Fruit fly (Drosophila melanogaster) whole organism, embryonic: ENCODE data around the gene Ptpmeg2.

ENCODE experiments used
- CG10654 ChIP-seq: fragments of 200-800 bp; sonication (Bioruptor generic); optimal IDR thresholded peaks from 2 replicates; lab custom pipeline; 2016; ENCODE audit warnings: missing biosample characterization, missing genetic modification characterization
- CG13287 ChIP-seq: fragments of 200-800 bp; sonication (Bioruptor generic); IDR thresholded peaks from 2 replicates; pipeline ENCODE4 v1.3.6; 2022; ENCODE audit warnings: missing biosample characterization, missing genetic modification characterization; ENCODE audit not compliant: partially characterized antibody
- CG15479 ChIP-seq: fragments of 200-800 bp; sonication (Bioruptor generic); optimal IDR thresholded peaks from 3 replicates; lab custom pipeline; 2019; ENCODE audit warnings: missing biosample characterization, mild to moderate bottlenecking, missing genetic modification characterization, moderate library complexity
- CG1602 ChIP-seq: fragments of 200-800 bp; sonication (Bioruptor generic); optimal IDR thresholded peaks from 3 replicates; lab custom pipeline; 2016; ENCODE audit warnings: missing biosample characterization, missing genetic modification characterization
- CG16863 ChIP-seq: fragments of 200-800 bp; sonication (Bioruptor generic); optimal IDR thresholded peaks from 3 replicates; lab custom pipeline; 2016; ENCODE audit warnings: missing biosample characterization, missing genetic modification characterization
- CG18599 ChIP-seq: fragments of 200-800 bp; sonication (Bioruptor generic); optimal IDR thresholded peaks from 3 replicates; lab custom pipeline; 2017; ENCODE audit warnings: missing biosample characterization, missing genetic modification characterization, mild to moderate bottlenecking, moderate library complexity, missing genetic modification reagents
- CG18764 ChIP-seq: fragments of 200-800 bp; sonication (Bioruptor generic); optimal IDR thresholded peaks from 3 replicates; lab custom pipeline; 2016; ENCODE audit warnings: missing biosample characterization, missing genetic modification characterization
- CG2889 ChIP-seq: fragments of 200-800 bp; sonication (Bioruptor generic); IDR thresholded peaks from 3 replicates; pipeline ENCODE4 v1.3.6; 2022; ENCODE audit warnings: missing biosample characterization, missing genetic modification characterization
- CG30020 ChIP-seq: fragments of 200-800 bp; optimal IDR thresholded peaks from 2 replicates; lab custom pipeline; 2019; ENCODE audit warnings: missing biosample characterization, mild to moderate bottlenecking, missing genetic modification characterization, moderate library complexity
- CG32772 ChIP-seq: fragments of 200-800 bp; sonication (Bioruptor generic); IDR thresholded peaks from 2 replicates; pipeline ENCODE4 v1.3.6; 2022; ENCODE audit warnings: missing biosample characterization, missing genetic modification characterization
- CG3281 ChIP-seq: fragments of 200-800 bp; sonication (Bioruptor generic); optimal IDR thresholded peaks from 3 replicates; lab custom pipeline; 2017; ENCODE audit warnings: missing biosample characterization, mild to moderate bottlenecking, missing genetic modification characterization
- CG34376 ChIP-seq: fragments of 200-800 bp; sonication (Bioruptor generic); optimal IDR thresholded peaks from 2 replicates; lab custom pipeline; 2018; ENCODE audit warnings: missing biosample characterization, mild to moderate bottlenecking, missing genetic modification characterization
- CG3847 ChIP-seq: fragments of 200-800 bp; sonication (Bioruptor generic); IDR thresholded peaks from 2 replicates; pipeline ENCODE4 v1.3.6; 2022; ENCODE audit warnings: missing biosample characterization, missing genetic modification characterization
- CG43689 ChIP-seq: fragments of 200-800 bp; sonication (Bioruptor generic); IDR thresholded peaks from 2 replicates; pipeline ENCODE4 v1.3.6; 2022; ENCODE audit warnings: missing biosample characterization, missing genetic modification characterization
- CG4854 ChIP-seq: fragments of 200-800 bp; sonication (Bioruptor generic); optimal IDR thresholded peaks from 2 replicates; lab custom pipeline; 2016; ENCODE audit warnings: missing biosample characterization, missing genetic modification characterization, inconsistent platforms
- CG8290 ChIP-seq, 3 experiments: fragments of 200-800 bp; sonication (Bioruptor generic); optimal IDR thresholded peaks; 2 replicates each; lab custom pipeline; 2016 to 2019; ENCODE audit warnings: missing biosample characterization in 3 of 3, missing genetic modification characterization in 3 of 3, mild to moderate bottlenecking in 2 of 3, moderate library complexity in 1 of 3
- CHES-1-like ChIP-seq: fragments of 200-800 bp; sonication (Bioruptor generic); optimal IDR thresholded peaks from 2 replicates; lab custom pipeline; 2016; ENCODE audit warnings: missing biosample characterization, missing genetic modification characterization
- Dfd ChIP-seq, 2 experiments: fragments of >200 bp; optimal IDR thresholded peaks; 2 replicates each; lab custom pipeline; 2017; ENCODE audit warnings: missing biosample characterization in 2 of 2, missing genetic modification characterization in 2 of 2
- Dll ChIP-seq: fragments of 200-800 bp; sonication (Bioruptor generic); IDR thresholded peaks from 4 replicates; pipeline ENCODE4 v1.3.6; 2022; ENCODE audit warnings: missing biosample characterization, missing genetic modification characterization; ENCODE audit not compliant: partially characterized antibody
- E2f1 ChIP-seq: fragments of 200-800 bp; sonication (Bioruptor generic); IDR thresholded peaks from 2 replicates; pipeline ENCODE4 v1.3.6; 2022; ENCODE audit warnings: missing biosample characterization, missing genetic modification characterization
- Fer2 ChIP-seq: fragments of 200-800 bp; sonication (Bioruptor generic); optimal IDR thresholded peaks from 2 replicates; lab custom pipeline; 2018; ENCODE audit warnings: missing biosample characterization, mild to moderate bottlenecking, missing genetic modification characterization, moderate library complexity
- H2.0 ChIP-seq: fragments of 200-800 bp; sonication (Bioruptor generic); IDR thresholded peaks from 2 replicates; pipeline ENCODE4 v1.3.6; 2022; ENCODE audit warnings: missing biosample characterization, missing genetic modification characterization
- Hr3 ChIP-seq: fragments of 200-800 bp; sonication (Bioruptor generic); optimal IDR thresholded peaks from 3 replicates; lab custom pipeline; 2016; ENCODE audit warnings: missing biosample characterization, missing genetic modification characterization
- Meics ChIP-seq: fragments of 200-800 bp; sonication (Bioruptor generic); optimal IDR thresholded peaks from 2 replicates; lab custom pipeline; 2017; ENCODE audit warnings: missing biosample characterization, mild to moderate bottlenecking, missing genetic modification characterization
- Neu2 ChIP-seq: fragments of 200-800 bp; sonication (Bioruptor generic); optimal IDR thresholded peaks from 3 replicates; lab custom pipeline; 2016; ENCODE audit warnings: missing biosample characterization, missing genetic modification characterization, borderline replicate concordance
- al ChIP-seq: fragments of 200-800 bp; sonication (Bioruptor generic); IDR thresholded peaks from 2 replicates; pipeline ENCODE4 v1.3.6; 2022; ENCODE audit warnings: missing biosample characterization, missing genetic modification characterization
- br ChIP-seq: fragments of >200 bp; optimal IDR thresholded peaks from 2 replicates; lab custom pipeline; 2017
- croc ChIP-seq: fragments of 200-800 bp; sonication (Bioruptor generic); conservative IDR thresholded peaks from 3 replicates; pipeline ENCODE4 v1.3.6; 2022; ENCODE audit warnings: missing biosample characterization, missing genetic modification characterization
- cwo ChIP-seq: fragments of 200-800 bp; sonication (Bioruptor generic); optimal IDR thresholded peaks from 3 replicates; lab custom pipeline; 2017; ENCODE audit warnings: missing biosample characterization, missing genetic modification characterization, mild to moderate bottlenecking, moderate library complexity, missing genetic modification reagents
- esg ChIP-seq: fragments of 200-800 bp; sonication (Bioruptor generic); conservative IDR thresholded peaks from 2 replicates; pipeline ENCODE4 v1.3.6; 2022; ENCODE audit warnings: missing biosample characterization, missing genetic modification characterization
- ewg ChIP-seq: fragments of 200-800 bp; sonication (Bioruptor generic); optimal IDR thresholded peaks from 3 replicates; lab custom pipeline; 2017; ENCODE audit warnings: mild to moderate bottlenecking, missing biosample characterization, missing genetic modification reagents, missing genetic modification characterization
- grau ChIP-seq: fragments of 200-800 bp; optimal IDR thresholded peaks from 3 replicates; lab custom pipeline; 2019; ENCODE audit warnings: missing biosample characterization, mild to moderate bottlenecking, missing genetic modification characterization, moderate library complexity
- gsb-n ChIP-seq: fragments of 200-800 bp; sonication (Bioruptor generic); optimal IDR thresholded peaks from 3 replicates; lab custom pipeline; 2018; ENCODE audit warnings: missing biosample characterization, mild to moderate bottlenecking, missing genetic modification characterization
- hb ChIP-seq: fragments of 200-800 bp; sonication (Bioruptor generic); IDR thresholded peaks from 3 replicates; pipeline ENCODE4 v1.3.6; 2022; ENCODE audit warnings: missing biosample characterization, missing genetic modification characterization; ENCODE audit not compliant: partially characterized antibody
- hbn ChIP-seq: fragments of 200-800 bp; sonication (Bioruptor generic); IDR thresholded peaks from 2 replicates; pipeline ENCODE4 v1.3.6; 2022; ENCODE audit warnings: missing biosample characterization, missing genetic modification characterization; ENCODE audit not compliant: partially characterized antibody
- otp ChIP-seq: fragments of 200-800 bp; sonication (Bioruptor generic); IDR thresholded peaks from 3 replicates; pipeline ENCODE4, ENCODE4 v1.3.6; 2022; ENCODE audit warnings: missing biosample characterization, missing genetic modification characterization
- p53 ChIP-seq: fragments of 200-800 bp; sonication (Bioruptor generic); optimal IDR thresholded peaks from 2 replicates; lab custom pipeline; 2016; ENCODE audit warnings: missing biosample characterization, missing genetic modification characterization
- pb ChIP-seq: fragments of 200-800 bp; sonication (Bioruptor generic); optimal IDR thresholded peaks from 3 replicates; lab custom pipeline; 2016; ENCODE audit warnings: missing biosample characterization, missing genetic modification characterization
- peb ChIP-seq: fragments of 200-800 bp; sonication (Bioruptor generic); IDR thresholded peaks from 2 replicates; pipeline ENCODE4 v1.3.6; 2022; ENCODE audit warnings: missing biosample characterization, missing genetic modification characterization
- ro ChIP-seq: fragments of 200-800 bp; sonication (Bioruptor generic); IDR thresholded peaks from 2 replicates; pipeline ENCODE4 v1.3.6; 2022; ENCODE audit warnings: missing biosample characterization, missing genetic modification characterization
- sens-2 ChIP-seq: fragments of 200-800 bp; sonication (Bioruptor generic); IDR thresholded peaks from 2 replicates; pipeline ENCODE4 v1.3.6; 2022; ENCODE audit warnings: missing biosample characterization, missing genetic modification characterization
- slp2 ChIP-seq: fragments of 200-800 bp; sonication (Bioruptor generic); optimal IDR thresholded peaks from 2 replicates; lab custom pipeline; 2016; ENCODE audit warnings: missing biosample characterization, missing genetic modification characterization
- sna ChIP-seq: fragments of 200-800 bp; sonication (Bioruptor generic); IDR thresholded peaks from 2 replicates; pipeline ENCODE4 v1.3.6; 2022; ENCODE audit warnings: missing biosample characterization, missing genetic modification characterization; ENCODE audit not compliant: partially characterized antibody
- sqz ChIP-seq: fragments of 200-800 bp; sonication (Bioruptor generic); optimal IDR thresholded peaks from 3 replicates; lab custom pipeline; 2018; ENCODE audit warnings: missing biosample characterization, mild to moderate bottlenecking, missing genetic modification characterization
- tll ChIP-seq, 2 experiments: fragments of 200-800 bp in 1 of 2; fragments of >200 bp in 1 of 2; sonication (Bioruptor generic) in 1 of 2; optimal IDR thresholded peaks; 2 replicates each; lab custom pipeline; 2017 to 2019; ENCODE audit warnings: missing biosample characterization in 2 of 2, missing genetic modification characterization in 2 of 2, mild to moderate bottlenecking in 1 of 2, moderate library complexity in 1 of 2
- ttk ChIP-seq: fragments of 200-800 bp; sonication (Bioruptor generic); IDR thresholded peaks from 2 replicates; pipeline ENCODE4 v2.1.2; 2022; ENCODE audit warnings: missing biosample characterization, missing genetic modification characterization
- unc-4 ChIP-seq: fragments of 200-800 bp; sonication (Bioruptor generic); IDR thresholded peaks from 2 replicates; pipeline ENCODE4 v1.3.6; 2022; ENCODE audit warnings: missing biosample characterization, missing genetic modification characterization; ENCODE audit not compliant: partially characterized antibody
- wor ChIP-seq: fragments of 200-800 bp; sonication (Bioruptor generic); IDR thresholded peaks from 2 replicates; pipeline ENCODE4 v1.3.6; 2022; ENCODE audit warnings: missing biosample characterization, missing genetic modification characterization

Ptpmeg2 gene

dm6 chrX:9600083-9600817 lies 58.7 kb downstream of the Ptpmeg2 start (continued):
- TF ChIP-seq cwo (GFP tag; lab: Kevin White, UChicago): peak; percentile 99
- peak; percentile 59 for TF ChIP-seq CG8290 (GFP tag; optimal IDR thresholded peaks at IDR 0.05; lab: Kevin White, UChicago)
- TF ChIP-seq CG8290 (tag; optimal IDR thresholded peaks at IDR 0.05; lab: Kevin White, UChicago): peak in 1 of 2 experiments; percentile 33
- TF ChIP-seq CG15479 (GFP tag; lab: Kevin White, UChicago): no peak
- peak; percentile 49 for TF ChIP-seq CG18764 (GFP tag; lab: Kevin White, UChicago)
- no peak for TF ChIP-seq sna
- peak; percentile 60 for TF ChIP-seq CG34376
- no peak for TF ChIP-seq Dll (GFP tag; lab: Robert Waterston, UW)
- TF ChIP-seq Hr3 (GFP tag; lab: Kevin White, UChicago): peak; percentile 67
- peak; percentile 89 for TF ChIP-seq sqz
- TF ChIP-seq otp (GFP tag; lab: Robert Waterston, UW): no peak
- no peak for TF ChIP-seq p53 (GFP tag; lab: Kevin White, UChicago)
- TF ChIP-seq CG30020 (tag; lab: Kevin White, UChicago): peak; percentile 5
- peak; percentile 45; the same call in 1 of the 3 replicates for TF ChIP-seq CG2889 (GFP tag; lab: Robert Waterston, UW)
- TF ChIP-seq CG16863 (GFP tag; lab: Kevin White, UChicago): peak; percentile 70
- peak; percentile 65 for TF ChIP-seq CG1602
- peak; percentile 30 for TF ChIP-seq gsb-n (tag; lab: Kevin White, UChicago)
- peak; percentile 51; the same call in 1 of the 2 replicates for TF ChIP-seq al (GFP tag; lab: Robert Waterston, UW)
- peak; percentile 82 for TF ChIP-seq grau
- peak; percentile 90 for TF ChIP-seq CG18599 (GFP tag; lab: Kevin White, UChicago)
- TF ChIP-seq ttk: peak; percentile 44
- peak; percentile 26 for TF ChIP-seq Fer2 (tag; lab: Kevin White, UChicago)
- TF ChIP-seq wor: peak; percentile 59
- peak; percentile 66 for TF ChIP-seq esg (GFP tag; lab: Robert Waterston, UW)
- peak; percentile 45 for TF ChIP-seq E2f1
- peak; percentile 74 for TF ChIP-seq slp2
- TF ChIP-seq ro: no peak
- no peak for TF ChIP-seq Dfd (GFP tag; optimal IDR thresholded peaks at IDR 0.05; lab: Kevin White, UChicago)
- peak; percentile 77 for TF ChIP-seq ewg
- TF ChIP-seq br: no peak
- peak; percentile 62 for TF ChIP-seq CG10654 (GFP tag; lab: Kevin White, UChicago)
- no peak for TF ChIP-seq sens-2 (GFP tag; lab: Robert Waterston, UW)
- TF ChIP-seq CG43689: 0 out of 2 replicates have a peak, but pooled peaks have one; percentile 17
- peak; percentile 78 for TF ChIP-seq CG3281
- TF ChIP-seq CG32772 (GFP tag; lab: Robert Waterston, UW): peak; percentile 83
- TF ChIP-seq hb (GFP tag; lab: Robert Waterston, UW): no peak
- TF ChIP-seq CG13287 (GFP tag; lab: Robert Waterston, UW): no peak
- TF ChIP-seq hbn: no peak
- TF ChIP-seq CG3847 (GFP tag; lab: Robert Waterston, UW): peak; percentile 49; the same call in 1 of the 2 replicates
- TF ChIP-seq CG4854 (GFP tag; lab: Kevin White, UChicago): peak; percentile 49
- TF ChIP-seq Meics: peak; percentile 84
- TF ChIP-seq H2.0 (GFP tag; lab: Robert Waterston, UW): peak; percentile 46; the same call in 1 of the 2 replicates
- TF ChIP-seq pb (GFP tag; lab: Kevin White, UChicago): peak; percentile 43
- no peak for TF ChIP-seq unc-4 (GFP tag; lab: Robert Waterston, UW)
- TF ChIP-seq CHES-1-like: peak; percentile 71
- no peak for TF ChIP-seq tll (GFP tag; optimal IDR thresholded peaks at IDR 0.05; lab: Kevin White, UChicago)
- TF ChIP-seq croc (GFP tag; lab: Robert Waterston, UW): peak; percentile 50; the same call in 2 of the 3 replicates
- peak; percentile 39; the same call in 1 of the 2 replicates for TF ChIP-seq peb (GFP tag; lab: Robert Waterston, UW)
- no peak for TF ChIP-seq Neu2 (GFP tag; lab: Kevin White, UChicago)
